Fruit fly (Drosophila melanogaster): Measurements from ENCODE around the gene Tep3.
"Not testable (repeated sequence)": the region's sequence is repeated elsewhere in the genome, so short reads cannot be mapped to it uniquely, and the experiment has no call there.

Gene Tep3

DNA sequence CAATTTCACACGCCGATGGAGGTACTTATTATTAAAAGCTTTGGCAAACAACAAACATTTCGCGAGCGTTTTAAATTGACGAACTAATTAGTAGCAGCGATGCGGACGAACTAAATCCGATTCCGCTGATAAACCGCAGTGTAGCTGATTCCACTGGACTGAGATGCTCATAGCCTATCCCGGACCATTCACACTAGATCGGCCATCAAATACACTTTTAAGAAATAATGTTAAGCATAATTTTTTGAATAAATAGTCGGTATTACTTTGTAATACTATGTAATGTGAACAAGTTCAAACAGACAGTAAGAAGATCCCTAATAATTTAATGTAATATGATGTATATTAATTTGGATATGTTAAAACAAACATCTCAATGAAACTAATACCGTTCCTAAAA lies 20.1 kb downstream of the Tep3 start, which contains the start of gene CG13794:
Gene CG13794, minus strand, starts transcription at position 101 of the 400 bp plus-strand sequence.
- TF ChIP-seq gl (tag; optimal IDR thresholded peaks at IDR 0.05), result no peak
- TF ChIP-seq CG34367 (tag; optimal IDR thresholded peaks at IDR 0.05), result no peak
- TF ChIP-seq CG13204 (GFP tag; optimal IDR thresholded peaks at IDR 0.05), result no peak
- no peak for TF ChIP-seq EcR (GFP tag; optimal IDR thresholded peaks at IDR 0.05)
- TF ChIP-seq CG9948 (tag; optimal IDR thresholded peaks at IDR 0.05), result no peak

DNA sequence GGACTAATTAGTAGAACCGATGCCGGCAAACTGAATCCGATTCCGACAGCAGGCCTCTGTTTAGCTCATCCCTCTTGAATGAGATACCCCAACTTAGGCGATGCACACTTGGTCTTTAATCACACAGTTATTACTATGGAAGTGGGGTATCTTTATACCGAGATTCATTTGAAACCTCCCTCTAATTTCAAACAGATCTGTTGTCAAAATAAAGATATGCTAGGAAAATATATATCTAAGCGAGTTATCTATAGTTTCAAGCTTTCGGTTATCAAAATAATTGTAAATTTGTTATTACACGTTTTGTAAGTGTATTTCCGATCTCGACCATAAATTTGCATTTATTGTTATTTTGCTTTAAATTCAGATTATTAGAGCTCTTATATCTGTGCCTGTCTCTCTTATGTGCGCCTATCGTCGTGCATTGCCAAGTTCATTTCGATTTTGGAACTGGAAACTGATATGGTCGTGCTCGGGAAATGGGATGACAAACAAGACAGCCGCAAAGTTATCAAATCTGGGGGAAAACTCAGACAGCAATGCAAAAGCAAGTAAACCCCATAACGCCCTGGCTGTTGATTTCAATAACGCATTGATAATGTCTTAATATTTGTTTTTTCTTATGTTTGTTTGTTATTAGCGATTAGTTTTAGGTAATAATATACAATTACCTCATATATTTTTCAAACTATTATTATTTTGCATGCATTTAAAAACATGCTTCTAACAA lies 23.8 kb downstream of the Tep3 start, which contains the start of gene CG13795:
Gene CG13795, minus strand, starts transcription at position 31 of the 730 bp plus-strand sequence.
- TF ChIP-seq CG17806 (tag; optimal IDR thresholded peaks at IDR 0.05) (no peak), CG14655 (GFP tag; optimal IDR thresholded peaks at IDR 0.05) (peak; percentile 17), gl (tag; optimal IDR thresholded peaks at IDR 0.05) (no peak), CG32121 (GFP tag; IDR thresholded peaks at IDR 0.05) (no peak), Pif1B (GFP tag; optimal IDR thresholded peaks at IDR 0.05) (no peak), CG34367 (tag; optimal IDR thresholded peaks at IDR 0.05) (no peak), Ets98B (GFP tag; IDR thresholded peaks at IDR 0.05) (no peak)

DNA sequence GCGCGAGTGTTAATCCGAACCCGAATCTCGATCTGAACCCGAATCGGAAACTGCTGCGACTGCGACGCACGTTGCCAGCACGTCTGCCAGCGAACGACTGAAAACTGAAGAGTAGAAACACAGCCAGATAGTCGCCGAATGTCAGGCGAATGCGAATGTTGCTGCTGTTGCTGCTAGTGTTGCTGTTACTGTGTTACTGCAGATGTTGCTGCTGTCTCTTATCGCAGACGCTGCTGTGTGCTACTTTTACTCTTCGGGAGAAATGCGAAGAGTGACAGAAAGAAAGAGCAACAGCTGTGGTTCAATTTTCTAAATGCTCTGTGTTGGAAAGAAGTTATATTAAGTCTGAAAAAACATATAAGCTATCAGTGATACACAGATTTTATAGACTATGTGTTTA lies 30.0 kb downstream of the Tep3 start, which contains the start of gene CG13796:
Gene CG13796, minus strand, starts transcription at position 101 of the 400 bp plus-strand sequence.
- TF ChIP-seq Pif1A (GFP tag; optimal IDR thresholded peaks at IDR 0.05); CG8301 (tag; optimal IDR thresholded peaks at IDR 0.05); CG14655 (GFP tag; optimal IDR thresholded peaks at IDR 0.05): not testable (repeated sequence)

DNA sequence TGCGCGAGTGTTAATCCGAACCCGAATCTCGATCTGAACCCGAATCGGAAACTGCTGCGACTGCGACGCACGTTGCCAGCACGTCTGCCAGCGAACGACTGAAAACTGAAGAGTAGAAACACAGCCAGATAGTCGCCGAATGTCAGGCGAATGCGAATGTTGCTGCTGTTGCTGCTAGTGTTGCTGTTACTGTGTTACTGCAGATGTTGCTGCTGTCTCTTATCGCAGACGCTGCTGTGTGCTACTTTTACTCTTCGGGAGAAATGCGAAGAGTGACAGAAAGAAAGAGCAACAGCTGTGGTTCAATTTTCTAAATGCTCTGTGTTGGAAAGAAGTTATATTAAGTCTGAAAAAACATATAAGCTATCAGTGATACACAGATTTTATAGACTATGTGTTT lies 36.1 kb downstream of the Tep3 start, which contains the start of gene CG31904:
Gene CG31904, minus strand, starts transcription at position 101 of the 400 bp plus-strand sequence.
- not testable (repeated sequence) for TF ChIP-seq CG32121 (GFP tag; IDR thresholded peaks at IDR 0.05); D1 (tag; optimal IDR thresholded peaks at IDR 0.05); CG14655 (GFP tag; optimal IDR thresholded peaks at IDR 0.05)

DNA sequence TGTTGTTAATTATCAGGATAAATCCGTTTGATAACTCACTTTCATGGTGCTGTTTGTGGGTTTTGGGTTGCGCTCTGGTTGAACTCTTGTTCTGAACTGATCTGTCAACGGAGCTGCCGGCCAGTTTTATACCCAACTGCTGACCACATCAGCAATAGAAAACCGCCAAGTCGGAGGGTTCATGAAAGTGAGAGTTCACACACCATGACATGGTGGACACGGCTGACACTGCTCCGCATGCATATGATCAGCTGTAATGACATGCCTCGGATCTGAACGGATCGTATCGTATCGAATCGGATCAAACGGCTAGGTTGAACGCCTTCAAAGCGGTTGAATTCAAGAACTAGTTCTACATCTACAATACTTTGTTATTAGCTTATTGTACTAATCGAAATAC lies 38.8 kb downstream of the Tep3 start, which contains the start of gene Acp1:
Gene Acp1, minus strand, starts transcription at position 101 of the 400 bp plus-strand sequence.
- TF ChIP-seq CG9948 (tag; optimal IDR thresholded peaks at IDR 0.05) (no peak), CG4496 (GFP tag; IDR thresholded peaks at IDR 0.05) (no peak), CG8159 (tag; optimal IDR thresholded peaks at IDR 0.05) (no peak), CG13204 (GFP tag; optimal IDR thresholded peaks at IDR 0.05) (no peak), rn (GFP tag; IDR thresholded peaks at IDR 0.05) (no peak), gl (tag; optimal IDR thresholded peaks at IDR 0.05) (no peak), Ets98B (GFP tag; IDR thresholded peaks at IDR 0.05) (no peak), D1 (tag; optimal IDR thresholded peaks at IDR 0.05) (no peak), CG32121 (GFP tag; IDR thresholded peaks at IDR 0.05) (no peak), CG15710 (tag; optimal IDR thresholded peaks at IDR 0.05) (no peak), Pif1B (GFP tag; optimal IDR thresholded peaks at IDR 0.05) (no peak), CG8301 (tag; optimal IDR thresholded peaks at IDR 0.05) (no peak), CG10348 (GFP tag; IDR thresholded peaks at IDR 0.05) (no peak), CG34367 (tag; optimal IDR thresholded peaks at IDR 0.05) (no peak), Pif1A (GFP tag; optimal IDR thresholded peaks at IDR 0.05) (no peak), EcR (GFP tag; optimal IDR thresholded peaks at IDR 0.05) (no peak)

DNA sequence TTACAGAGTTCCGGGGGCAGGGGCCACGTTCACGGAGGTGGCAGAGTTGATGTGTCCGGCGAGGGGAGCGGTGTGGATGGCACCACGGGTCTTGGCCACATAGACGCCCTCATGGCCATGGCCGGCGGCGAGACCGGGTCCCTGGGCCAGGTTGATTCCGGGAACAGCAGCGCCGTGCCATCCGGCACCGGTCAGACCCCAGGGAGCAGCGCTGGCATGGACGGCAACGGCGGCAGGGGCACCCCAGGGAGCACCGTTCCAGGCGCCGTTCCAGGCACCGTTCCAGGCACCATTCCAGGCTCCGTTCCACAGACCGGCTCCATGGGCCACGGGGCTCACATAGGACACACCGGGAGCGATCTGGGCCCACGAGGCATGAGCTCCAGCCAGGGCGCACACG lies 41.6 kb downstream of the Tep3 start:
- TF ChIP-seq CG14655 (GFP tag; optimal IDR thresholded peaks at IDR 0.05) (no peak), CG32121 (GFP tag; IDR thresholded peaks at IDR 0.05) (no peak), rn (GFP tag; IDR thresholded peaks at IDR 0.05) (peak; percentile 26; the same call in 1 of the 2 replicates)

DNA sequence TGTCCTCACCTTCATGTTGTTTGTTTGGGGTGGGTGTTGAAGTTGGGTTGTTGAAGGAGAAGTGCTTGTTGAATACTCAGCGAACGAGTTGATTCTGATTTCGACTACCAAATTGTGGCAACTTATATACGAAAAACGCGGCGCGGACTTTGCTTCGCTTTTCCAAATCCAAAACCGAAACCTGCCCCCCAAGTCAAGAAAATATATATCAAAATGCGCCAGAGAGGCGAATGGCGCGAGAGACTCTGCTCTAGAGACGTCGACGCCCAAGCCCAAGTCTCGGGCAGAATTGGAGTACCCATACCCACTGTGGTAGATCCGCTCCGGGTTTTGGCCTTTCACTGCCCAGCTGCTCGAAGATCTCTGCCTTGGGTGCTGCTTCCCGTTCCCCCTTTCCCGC lies 42.1 kb downstream of the Tep3 start, which contains the start of gene CG7214:
Gene CG7214, minus strand, starts transcription at position 101 of the 400 bp plus-strand sequence.
- TF ChIP-seq EcR (GFP tag; optimal IDR thresholded peaks at IDR 0.05), result no peak
- TF ChIP-seq CG17806 (tag; optimal IDR thresholded peaks at IDR 0.05), result no peak
- TF ChIP-seq fd96Ca (GFP tag; IDR thresholded peaks at IDR 0.05), result no peak
- no peak for TF ChIP-seq Ets98B (GFP tag; IDR thresholded peaks at IDR 0.05)
- no peak for TF ChIP-seq Pif1A (GFP tag; optimal IDR thresholded peaks at IDR 0.05)
- TF ChIP-seq CG15710 (tag; optimal IDR thresholded peaks at IDR 0.05), result no peak
- TF ChIP-seq CG12605 (GFP tag; IDR thresholded peaks at IDR 0.05), result no peak
- TF ChIP-seq CG4496 (GFP tag; IDR thresholded peaks at IDR 0.05), result no peak

DNA sequence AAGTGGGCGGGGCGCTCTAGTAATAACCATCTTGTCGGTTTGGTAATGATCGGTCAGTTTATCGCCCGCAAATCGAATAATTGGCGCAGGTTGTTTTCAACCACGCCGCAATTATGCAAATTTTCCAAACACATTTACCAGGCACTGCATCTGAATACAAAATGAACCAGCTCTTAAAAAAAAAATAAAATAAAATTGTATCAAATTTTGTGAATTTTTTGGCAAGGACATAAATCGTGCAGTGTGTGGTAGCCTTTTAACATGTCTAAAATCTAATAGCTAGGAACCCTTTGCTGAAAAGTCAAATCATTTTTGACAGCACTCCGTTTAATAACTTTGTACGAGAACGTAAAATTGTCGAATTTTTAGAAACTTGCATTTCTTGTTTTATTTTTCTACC lies 44.4 kb downstream of the Tep3 start, which contains the start of gene ATPsynGL:
Gene ATPsynGL, plus strand, starts transcription at position 301 of the 400 bp plus-strand sequence.
- TF ChIP-seq CG10348 (GFP tag; IDR thresholded peaks at IDR 0.05), result no peak

Measured in whole organism, pupa.